Fruit fly (Drosophila melanogaster) whole organism, prepupa: ENCODE results near the gene CG7646.

ENCODE experiments used
- CG6276 ChIP-seq: fragments of 200-800 bp; sonication (Bioruptor generic); optimal IDR thresholded peaks from 2 replicates; lab custom pipeline; 2017; ENCODE audit warnings: missing biosample characterization, mild to moderate bottlenecking, missing genetic modification characterization
- Eip78C ChIP-seq: fragments of 200-800 bp; sonication (Bioruptor generic); peaks from one replicate; lab custom pipeline; 2016; ENCODE audit warnings: missing biosample characterization, missing genetic modification characterization
- acj6 ChIP-seq: fragments of 200-800 bp; sonication (Bioruptor generic); optimal IDR thresholded peaks from 3 replicates; lab custom pipeline; 2016; ENCODE audit warnings: missing biosample characterization, missing genetic modification characterization

DNA sequence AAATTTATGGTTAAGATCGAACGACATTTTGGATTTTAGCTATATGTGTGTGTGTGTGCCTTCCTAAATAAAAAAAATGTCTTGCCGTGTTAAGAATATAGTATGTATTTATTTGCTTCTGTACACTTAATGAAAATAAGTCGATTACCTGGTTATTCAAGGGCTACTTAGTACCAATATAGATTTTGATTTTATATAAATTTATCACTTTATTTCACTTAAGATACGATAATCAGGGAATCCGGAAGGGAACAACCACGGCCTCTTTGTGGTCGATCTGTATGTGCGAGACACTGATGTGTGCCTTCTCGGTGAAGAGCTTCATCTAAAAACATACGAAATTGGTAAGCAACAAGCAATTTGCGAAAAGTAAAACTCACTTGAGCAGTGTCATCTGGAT is 36.0 kb downstream of the CG7646 start, which contains the start of gene CG14183:
- TF ChIP-seq CG6276 (GFP tag; lab: Kevin White, UChicago) = no peak
- TF ChIP-seq acj6 (GFP tag; lab: Kevin White, UChicago) = no peak
- TF ChIP-seq Eip78C (GFP tag; lab: Kevin White, UChicago) = no peak
